Fruit fly (Drosophila melanogaster): ENCODE data around the gene CG31861.

Gene CG31861

DNA sequence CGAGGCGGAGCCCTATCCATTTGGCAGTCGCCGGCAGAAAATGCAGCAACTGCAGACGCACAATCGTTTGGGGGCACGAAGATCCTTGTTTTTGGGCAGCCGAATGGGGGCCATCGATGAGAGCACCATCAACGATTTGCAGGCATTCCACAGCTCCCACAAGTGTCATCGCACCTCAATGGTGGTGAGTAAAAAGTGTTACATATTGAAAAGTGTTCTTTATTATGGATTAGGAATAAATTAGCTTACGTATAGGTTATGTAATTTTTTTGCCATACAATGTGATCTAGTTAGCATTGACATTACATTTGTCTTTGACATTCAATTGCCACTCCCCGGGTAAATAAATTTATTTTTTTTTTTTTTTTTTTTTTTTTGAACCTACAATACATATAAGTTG is at the start of gene CG31861:
CG31861 (plus strand) TSS at position 301 of the 400 bp plus-strand sequence.
- TF ChIP-seq CG13204 (GFP tag; optimal IDR thresholded peaks at IDR 0.05) (no peak), CG4496 (GFP tag; IDR thresholded peaks at IDR 0.05) (no peak)

DNA sequence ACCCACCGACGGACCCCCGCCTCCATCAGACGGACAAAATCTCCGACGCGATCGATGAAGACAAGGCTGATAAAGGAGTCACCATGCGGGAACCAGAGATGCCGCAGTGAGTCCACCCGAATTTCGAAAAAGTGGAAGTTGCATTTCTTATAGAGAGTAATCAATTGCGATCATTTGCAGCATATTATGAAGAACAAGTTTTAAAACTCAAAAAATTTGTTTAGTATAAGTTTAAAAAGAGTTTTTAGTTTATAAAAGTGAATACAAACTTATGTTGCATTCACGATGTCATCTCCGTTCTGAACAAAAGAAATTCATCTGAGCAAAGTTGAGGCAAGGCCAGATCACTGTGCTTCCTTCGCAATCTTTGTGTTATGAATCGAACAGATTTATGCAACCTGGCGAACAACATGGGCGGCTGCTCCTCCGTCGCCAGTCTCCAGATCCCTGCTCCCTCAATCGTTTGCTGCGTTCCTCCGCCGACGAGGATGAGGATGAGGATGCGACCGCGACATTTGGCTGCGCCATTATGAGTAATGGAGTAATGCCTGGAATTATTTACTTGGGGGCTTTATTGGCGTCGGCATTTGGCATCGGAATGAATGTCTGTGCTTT is 48.5 kb upstream of the CG31861 start:
- no peak for TF ChIP-seq CG17806 (tag; optimal IDR thresholded peaks at IDR 0.05)
- TF ChIP-seq Snoo (tag; optimal IDR thresholded peaks at IDR 0.05), result peak; percentile 26
- TF ChIP-seq CG8159 (tag; optimal IDR thresholded peaks at IDR 0.05), result peak; percentile 28

DNA sequence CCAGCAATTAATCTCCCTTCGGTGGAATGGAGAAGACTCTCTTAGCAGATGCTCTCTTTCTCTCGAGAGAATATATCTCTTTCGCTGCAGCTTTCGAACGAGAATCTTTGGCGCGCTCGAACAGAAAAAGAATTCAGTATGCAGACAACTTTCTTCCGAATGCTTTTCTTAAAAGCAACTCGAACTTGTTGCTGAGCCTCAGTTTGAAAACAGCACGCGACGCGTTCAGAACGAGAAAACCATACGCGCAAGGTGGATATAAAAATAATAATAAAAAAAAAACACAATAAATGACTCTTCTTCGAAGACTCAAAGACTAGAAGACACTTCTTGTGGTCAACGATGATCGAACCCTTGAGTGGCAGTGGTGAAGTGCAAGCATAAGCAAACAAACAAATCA is 47.4 kb upstream of the CG31861 start, which contains the start of gene CG17211:
CG17211 (plus strand) TSS at position 202 of the 400 bp plus-strand sequence.
- no peak for TF ChIP-seq EcR (GFP tag; optimal IDR thresholded peaks at IDR 0.05)
- no peak for TF ChIP-seq CG4496 (GFP tag; IDR thresholded peaks at IDR 0.05)
- TF ChIP-seq CG14655 (GFP tag; optimal IDR thresholded peaks at IDR 0.05), result no peak
- no peak for TF ChIP-seq CG8301 (tag; optimal IDR thresholded peaks at IDR 0.05)
- TF ChIP-seq CG15710 (tag; optimal IDR thresholded peaks at IDR 0.05), result no peak
- TF ChIP-seq Ets98B (GFP tag; IDR thresholded peaks at IDR 0.05), result no peak
- no peak for TF ChIP-seq fd96Ca (GFP tag; IDR thresholded peaks at IDR 0.05)
- TF ChIP-seq CG13204 (GFP tag; optimal IDR thresholded peaks at IDR 0.05), result no peak
- no peak for TF ChIP-seq D1 (tag; optimal IDR thresholded peaks at IDR 0.05)
- no peak for TF ChIP-seq Pif1A (GFP tag; optimal IDR thresholded peaks at IDR 0.05)
- TF ChIP-seq CG9948 (tag; optimal IDR thresholded peaks at IDR 0.05), result no peak
- TF ChIP-seq CG12605 (GFP tag; IDR thresholded peaks at IDR 0.05), result no peak

DNA sequence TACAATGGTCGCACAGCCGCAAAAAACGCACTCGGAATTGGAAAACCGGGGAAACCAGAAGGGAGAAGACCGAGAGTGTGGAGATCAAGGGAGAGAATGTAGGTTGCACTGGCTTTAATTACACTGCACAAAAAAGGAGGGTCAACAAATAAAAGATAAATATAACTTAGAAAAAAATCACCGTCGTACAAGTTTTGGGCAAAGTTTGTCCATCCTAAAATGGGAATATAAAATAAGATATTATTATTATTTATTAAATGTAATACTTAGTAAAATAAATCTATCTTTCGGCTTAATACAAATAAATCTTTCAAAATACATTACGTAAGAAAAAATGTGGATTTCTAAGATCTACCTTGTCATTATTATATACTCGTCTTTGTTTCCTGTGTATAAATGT is 45.8 kb upstream of the CG31861 start:
- TF ChIP-seq CG14655 (GFP tag; optimal IDR thresholded peaks at IDR 0.05) (peak; percentile 53), CG32121 (GFP tag; IDR thresholded peaks at IDR 0.05) (no peak), CG4496 (GFP tag; IDR thresholded peaks at IDR 0.05) (no peak), CG8301 (tag; optimal IDR thresholded peaks at IDR 0.05) (peak; percentile 23)

DNA sequence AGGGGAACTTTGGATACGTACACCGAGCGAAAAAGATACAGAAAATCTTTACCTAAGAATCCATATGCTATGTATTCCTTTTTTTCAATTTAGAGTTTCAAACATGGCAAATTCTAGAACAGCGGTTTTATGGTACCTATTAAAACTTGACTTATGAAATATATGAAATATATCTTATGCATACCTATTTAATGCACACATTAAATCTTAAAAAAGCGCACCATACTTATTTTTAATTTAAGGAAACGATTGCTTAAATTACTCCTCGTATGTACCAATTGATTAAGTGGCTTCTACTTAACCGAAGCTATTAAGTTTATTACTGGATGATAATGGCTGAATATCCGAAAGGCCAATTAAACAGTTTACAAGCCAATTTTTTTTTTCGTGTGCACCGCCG is 41.6 kb upstream of the CG31861 start:
- TF ChIP-seq CG34367 (tag; optimal IDR thresholded peaks at IDR 0.05) (no peak), D1 (tag; optimal IDR thresholded peaks at IDR 0.05) (no peak), Pif1B (GFP tag; optimal IDR thresholded peaks at IDR 0.05) (no peak), CG14655 (GFP tag; optimal IDR thresholded peaks at IDR 0.05) (peak; percentile 69), Snoo (tag; optimal IDR thresholded peaks at IDR 0.05) (no peak), CG8159 (tag; optimal IDR thresholded peaks at IDR 0.05) (peak; percentile 37), gl (tag; optimal IDR thresholded peaks at IDR 0.05) (no peak), CG8301 (tag; optimal IDR thresholded peaks at IDR 0.05) (peak; percentile 36), fd96Ca (GFP tag; IDR thresholded peaks at IDR 0.05) (no peak), CG13204 (GFP tag; optimal IDR thresholded peaks at IDR 0.05) (no peak), CG12605 (GFP tag; IDR thresholded peaks at IDR 0.05) (no peak), Ets98B (GFP tag; IDR thresholded peaks at IDR 0.05) (no peak), CG10348 (GFP tag; IDR thresholded peaks at IDR 0.05) (no peak), rn (GFP tag; IDR thresholded peaks at IDR 0.05) (no peak), CG32121 (GFP tag; IDR thresholded peaks at IDR 0.05) (no peak), Pif1A (GFP tag; optimal IDR thresholded peaks at IDR 0.05) (no peak), CG9948 (tag; optimal IDR thresholded peaks at IDR 0.05) (peak; percentile 24), CG15710 (tag; optimal IDR thresholded peaks at IDR 0.05) (no peak), CG4496 (GFP tag; IDR thresholded peaks at IDR 0.05) (no peak), CG17806 (tag; optimal IDR thresholded peaks at IDR 0.05) (no peak)

DNA sequence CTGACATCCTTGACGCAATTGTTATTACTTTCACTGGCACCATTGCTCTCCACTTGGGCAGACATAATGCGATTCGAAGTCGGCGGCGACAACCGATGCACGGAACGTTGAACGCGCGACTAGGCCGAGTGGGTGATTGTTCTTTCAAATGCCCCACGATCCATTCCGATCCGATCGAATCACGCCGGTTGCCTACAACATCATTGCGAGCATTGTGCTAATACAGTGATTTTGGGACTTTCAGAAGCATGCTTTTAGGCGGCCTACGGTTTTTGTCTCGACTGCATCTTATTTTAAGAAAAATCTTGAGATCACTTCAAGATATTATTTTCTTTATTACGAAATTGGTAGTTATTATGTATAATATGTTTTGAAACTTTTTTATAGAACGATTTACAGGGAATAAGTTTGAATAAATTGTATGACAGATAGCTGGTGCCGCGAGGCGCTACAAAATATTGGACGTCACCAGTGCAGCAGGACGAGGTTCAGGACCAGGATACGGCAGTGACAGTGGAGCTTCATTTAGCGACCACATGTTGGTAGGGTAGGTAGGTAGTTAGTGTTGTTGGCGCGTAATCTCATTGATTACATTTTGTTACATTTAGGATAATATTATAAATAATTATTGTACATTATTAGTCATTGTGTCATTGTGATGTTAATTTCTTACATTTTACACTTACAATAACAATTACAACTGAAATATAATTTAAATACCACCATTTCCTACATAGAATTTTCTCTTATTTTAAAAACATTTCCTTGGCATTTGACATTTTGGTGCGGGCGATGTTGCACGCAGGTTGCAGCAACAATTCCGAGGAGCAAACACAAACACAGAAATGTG is 28.1 kb upstream of the CG31861 start, which contains the start of gene rho-6:
rho-6 (minus strand) TSS at position 137 of the 850 bp plus-strand sequence.
- TF ChIP-seq gl (tag; optimal IDR thresholded peaks at IDR 0.05) (no peak), Ets98B (GFP tag; IDR thresholded peaks at IDR 0.05) (no peak), CG10348 (GFP tag; IDR thresholded peaks at IDR 0.05) (no peak), CG4496 (GFP tag; IDR thresholded peaks at IDR 0.05) (peak; percentile 39; the same call in 1 of the 3 replicates), CG14655 (GFP tag; optimal IDR thresholded peaks at IDR 0.05) (peak; percentile 29), fd96Ca (GFP tag; IDR thresholded peaks at IDR 0.05) (no peak), rn (GFP tag; IDR thresholded peaks at IDR 0.05) (no peak), Pif1B (GFP tag; optimal IDR thresholded peaks at IDR 0.05) (no peak)

DNA sequence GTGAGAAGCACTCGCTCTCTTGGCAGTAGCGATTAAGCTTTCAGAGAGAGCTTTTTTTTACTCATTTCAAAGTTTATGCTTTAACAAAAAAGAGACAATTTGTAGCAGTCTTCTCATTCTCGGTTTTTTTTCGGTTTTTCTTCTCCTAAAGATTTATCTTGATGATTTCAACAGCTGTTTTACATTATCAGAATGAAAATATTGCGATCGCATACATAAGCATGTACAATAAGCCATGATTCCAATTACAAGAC is 27.5 kb upstream of the CG31861 start:
- no peak for TF ChIP-seq CG9948 (tag; optimal IDR thresholded peaks at IDR 0.05)
- no peak for TF ChIP-seq CG15710 (tag; optimal IDR thresholded peaks at IDR 0.05)
- TF ChIP-seq Ets98B (GFP tag; IDR thresholded peaks at IDR 0.05), result no peak
- no peak for TF ChIP-seq gl (tag; optimal IDR thresholded peaks at IDR 0.05)
- no peak for TF ChIP-seq CG10348 (GFP tag; IDR thresholded peaks at IDR 0.05)
- TF ChIP-seq Pif1A (GFP tag; optimal IDR thresholded peaks at IDR 0.05), result no peak
- TF ChIP-seq Snoo (tag; optimal IDR thresholded peaks at IDR 0.05), result no peak
- TF ChIP-seq D1 (tag; optimal IDR thresholded peaks at IDR 0.05), result no peak
- TF ChIP-seq CG4496 (GFP tag; IDR thresholded peaks at IDR 0.05), result no peak
- no peak for TF ChIP-seq Pif1B (GFP tag; optimal IDR thresholded peaks at IDR 0.05)
- no peak for TF ChIP-seq CG34367 (tag; optimal IDR thresholded peaks at IDR 0.05)
- no peak for TF ChIP-seq CG12605 (GFP tag; IDR thresholded peaks at IDR 0.05)
- TF ChIP-seq CG8301 (tag; optimal IDR thresholded peaks at IDR 0.05), result no peak
- no peak for TF ChIP-seq CG17806 (tag; optimal IDR thresholded peaks at IDR 0.05)
- TF ChIP-seq EcR (GFP tag; optimal IDR thresholded peaks at IDR 0.05), result no peak
- no peak for TF ChIP-seq CG8159 (tag; optimal IDR thresholded peaks at IDR 0.05)
- no peak for TF ChIP-seq rn (GFP tag; IDR thresholded peaks at IDR 0.05)
